Worm (Caenorhabditis elegans): ENCODE measurements around the gene C45B11.9.

ce11 chrV:11063115-11063514, 23.0 kb downstream of the C45B11.9 start, which contains the start of gene T04C12.9:
- no peak for TF ChIP-seq ztf-28 (GFP tag; IDR thresholded peaks at IDR 0.05)
- TF ChIP-seq nfya-1 (tag; optimal IDR thresholded peaks at IDR 0.05; ENCODE audit: borderline replicate concordance, insufficient read depth), result no peak
- no peak for TF ChIP-seq unc-62 (GFP tag; optimal IDR thresholded peaks at IDR 0.05)
- TF ChIP-seq ceh-79 (tag; optimal IDR thresholded peaks at IDR 0.05), result no peak
- TF ChIP-seq lin-35 (GFP tag; optimal IDR thresholded peaks at IDR 0.05), result no peak
- TF ChIP-seq attf-5 (GFP tag; optimal IDR thresholded peaks at IDR 0.05), result no peak
- no peak for TF ChIP-seq K11D2.4 (GFP tag; IDR thresholded peaks at IDR 0.05)
- TF ChIP-seq lin-40 (tag; optimal IDR thresholded peaks at IDR 0.05), result no peak
- TF ChIP-seq ama-1 (optimal IDR thresholded peaks at IDR 0.05), result no peak
- no peak for TF ChIP-seq ama-1 (GFP tag; optimal IDR thresholded peaks at IDR 0.05)
- no peak for TF ChIP-seq somi-1 (GFP tag; optimal IDR thresholded peaks at IDR 0.05)
- no peak for TF ChIP-seq D2030.7 (GFP tag; IDR thresholded peaks at IDR 0.05)
